Worm (Caenorhabditis elegans) whole organism, early embryonic: Measurements from ENCODE around the gene nhr-67.

Source experiments
- F13C5.2 ChIP-seq: sonication (generic microtip); optimal IDR thresholded peaks from 2 replicates; lab custom pipeline; 2017; ENCODE audit warnings: mild to moderate bottlenecking, missing genetic modification characterization, inconsistent platforms, missing compliant biosample characterization
- aly-1 ChIP-seq: sonication (generic microtip); optimal IDR thresholded peaks from 2 replicates; lab custom pipeline; 2016; ENCODE audit warnings: missing genetic modification characterization, missing compliant biosample characterization
- ama-1 ChIP-seq: fragments of 150-350 bp; optimal IDR thresholded peaks from 2 replicates; lab custom pipeline; 2014
- ceh-13 ChIP-seq: fragments of 200-800 bp; sonication (Bioruptor generic); optimal IDR thresholded peaks from 2 replicates; lab custom pipeline; 2018; ENCODE audit warnings: mild to moderate bottlenecking, missing genetic modification characterization, missing compliant biosample characterization
- flt-1 ChIP-seq: fragments of 200-800 bp; sonication (Bioruptor generic); IDR thresholded peaks from 2 replicates; pipeline ENCODE4 v1.3.6; 2022; ENCODE audit warnings: missing genetic modification characterization, missing compliant biosample characterization
- hmbx-1 ChIP-seq: sonication (generic microtip); optimal IDR thresholded peaks from 2 replicates; lab custom pipeline; 2016; ENCODE audit warnings: mild to moderate bottlenecking, missing genetic modification characterization, missing compliant biosample characterization
- scrt-1 ChIP-seq: fragments of 200-800 bp; sonication (Bioruptor generic); IDR thresholded peaks from 2 replicates; pipeline ENCODE4 v1.3.6; 2022; ENCODE audit warnings: missing genetic modification characterization, missing compliant biosample characterization
- tra-4 ChIP-seq: sonication (generic microtip); optimal IDR thresholded peaks from 2 replicates; lab custom pipeline; 2017; ENCODE audit warnings: missing genetic modification characterization, missing compliant biosample characterization

DNA sequence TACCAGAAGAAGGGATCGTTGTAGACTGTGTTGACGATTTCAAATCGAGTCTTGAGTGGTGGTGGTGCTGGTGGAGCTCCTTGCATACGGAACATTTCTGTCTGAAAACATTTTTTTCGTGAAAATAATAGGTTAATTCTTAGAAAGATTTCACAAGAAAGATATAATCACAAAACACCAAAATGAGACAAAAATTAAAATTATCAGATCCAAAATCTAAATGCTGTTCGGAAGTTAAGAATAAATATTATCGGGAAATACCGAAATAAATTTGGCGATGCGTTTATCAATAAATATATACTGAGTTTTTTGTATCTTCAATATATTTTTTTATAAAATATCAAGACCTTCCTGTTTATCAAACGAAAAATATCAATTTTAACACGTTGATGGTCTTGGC lies 8.9 kb downstream of the nhr-67 start, which contains the start of gene C08F8.9:
- no peak for TF ChIP-seq ama-1 (lab: Kevin White, UChicago)
- TF ChIP-seq aly-1 (tag; lab: Kevin White, UChicago), result no peak
- TF ChIP-seq ceh-13 (GFP tag; lab: Kevin White, UChicago), result no peak
- no peak for TF ChIP-seq flt-1
- TF ChIP-seq hmbx-1 (tag; lab: Kevin White, UChicago), result no peak
- TF ChIP-seq tra-4, result no peak
- TF ChIP-seq scrt-1 (GFP tag; lab: Robert Waterston, UW), result no peak
- no peak for TF ChIP-seq F13C5.2 (tag; lab: Kevin White, UChicago)
